Fruit fly (Drosophila melanogaster) whole organism, embryonic: ENCODE data around the gene sloth1.
A peak's percentile ranks its signal among the peaks of the same experiment; 100 is the strongest.

Experiments used
- Ada2b ChIP-seq: fragments of 200-800 bp; sonication (Bioruptor generic); IDR thresholded peaks from 2 replicates; pipeline ENCODE4 v1.3.6; 2022; ENCODE audit warnings: missing biosample characterization, missing genetic modification characterization
- BtbVII ChIP-seq: fragments of 200-800 bp; sonication (Bioruptor generic); optimal IDR thresholded peaks from 3 replicates; lab custom pipeline; 2017; ENCODE audit warnings: missing biosample characterization, mild to moderate bottlenecking, missing genetic modification characterization
- CG10274 ChIP-seq: fragments of 200-800 bp; sonication (Bioruptor generic); optimal IDR thresholded peaks from 3 replicates; lab custom pipeline; 2017; ENCODE audit warnings: missing biosample characterization, mild to moderate bottlenecking, missing genetic modification characterization
- CG12299 ChIP-seq: fragments of 200-800 bp; sonication (Bioruptor generic); optimal IDR thresholded peaks from 2 replicates; lab custom pipeline; 2018; ENCODE audit warnings: missing biosample characterization, mild to moderate bottlenecking, missing genetic modification characterization
- CG13894 ChIP-seq: fragments of 200-800 bp; sonication (Bioruptor generic); optimal IDR thresholded peaks from 3 replicates; lab custom pipeline; 2018; ENCODE audit warnings: missing biosample characterization, mild to moderate bottlenecking, missing genetic modification characterization, moderate library complexity
- CG14965 ChIP-seq: fragments of 200-800 bp; sonication (Bioruptor generic); optimal IDR thresholded peaks from 2 replicates; lab custom pipeline; 2016; ENCODE audit warnings: missing biosample characterization, missing genetic modification characterization, borderline replicate concordance
- CG34376 ChIP-seq: fragments of 200-800 bp; sonication (Bioruptor generic); optimal IDR thresholded peaks from 2 replicates; lab custom pipeline; 2018; ENCODE audit warnings: missing biosample characterization, mild to moderate bottlenecking, missing genetic modification characterization
- CG42726 ChIP-seq: fragments of 200-800 bp; sonication (Bioruptor generic); IDR thresholded peaks from 2 replicates; pipeline ENCODE4 v1.3.6; 2022; ENCODE audit warnings: missing biosample characterization, missing genetic modification characterization; ENCODE audit not compliant: partially characterized antibody
- CG7556 ChIP-seq: fragments of 200-800 bp; sonication (Bioruptor generic); optimal IDR thresholded peaks from 2 replicates; lab custom pipeline; 2017; ENCODE audit warnings: missing biosample characterization, mild to moderate bottlenecking, missing genetic modification characterization
- CG7963 ChIP-seq: fragments of 200-800 bp; sonication (Bioruptor generic); IDR thresholded peaks from 3 replicates; pipeline ENCODE4 v1.3.6; 2022; ENCODE audit warnings: missing biosample characterization, missing genetic modification characterization; ENCODE audit not compliant: partially characterized antibody
- CG8281 ChIP-seq: fragments of 200-800 bp; sonication (Bioruptor generic); optimal IDR thresholded peaks from 2 replicates; lab custom pipeline; 2018; ENCODE audit warnings: missing biosample characterization, mild to moderate bottlenecking, missing genetic modification characterization, moderate library complexity
- D19A ChIP-seq: fragments of 200-800 bp; optimal IDR thresholded peaks from 3 replicates; lab custom pipeline; 2019; ENCODE audit warnings: missing biosample characterization, mild to moderate bottlenecking, missing genetic modification characterization, moderate library complexity
- D19B ChIP-seq: fragments of 200-800 bp; sonication (Bioruptor generic); optimal IDR thresholded peaks from 2 replicates; lab custom pipeline; 2017; ENCODE audit warnings: missing biosample characterization, mild to moderate bottlenecking, missing genetic modification characterization
- Dbx ChIP-seq: fragments of 200-800 bp; sonication (Bioruptor generic); IDR thresholded peaks from 3 replicates; pipeline ENCODE4 v1.3.6; 2022; ENCODE audit warnings: missing biosample characterization, missing genetic modification characterization
- Eip74EF ChIP-seq, 2 experiments: fragments of 200-800 bp in 1 of 2; fragments of >200 bp in 1 of 2; sonication (Bioruptor generic) in 1 of 2; optimal IDR thresholded peaks; 2 replicates each; lab custom pipeline; 2017 to 2019; ENCODE audit warnings: missing biosample characterization in 2 of 2, missing genetic modification characterization in 2 of 2, mild to moderate bottlenecking in 1 of 2, moderate library complexity in 1 of 2
- H2.0 ChIP-seq: fragments of 200-800 bp; sonication (Bioruptor generic); IDR thresholded peaks from 2 replicates; pipeline ENCODE4 v1.3.6; 2022; ENCODE audit warnings: missing biosample characterization, missing genetic modification characterization
- Jarid2 ChIP-seq: fragments of 200-800 bp; sonication (Bioruptor generic); optimal IDR thresholded peaks from 3 replicates; lab custom pipeline; 2017; ENCODE audit warnings: mild to moderate bottlenecking, missing biosample characterization, missing genetic modification reagents, missing genetic modification characterization
- Lim3 ChIP-seq: fragments of 200-800 bp; sonication (Bioruptor generic); IDR thresholded peaks from 2 replicates; pipeline ENCODE4 v1.3.6; 2022; ENCODE audit warnings: missing biosample characterization, missing genetic modification characterization
- Pdp1 ChIP-seq, 2 experiments: fragments of 200-800 bp; sonication (Bioruptor generic); optimal IDR thresholded peaks; 3 replicates each; lab custom pipeline; 2016; ENCODE audit warnings: missing biosample characterization in 2 of 2, missing genetic modification characterization in 2 of 2, mild to moderate bottlenecking in 1 of 2, moderate library complexity in 1 of 2
- Poxn ChIP-seq: fragments of 200-800 bp; sonication (Bioruptor generic); IDR thresholded peaks from 2 replicates; pipeline ENCODE4 v1.3.6; 2022; ENCODE audit warnings: missing biosample characterization, missing genetic modification characterization
- Ssrp ChIP-seq: fragments of 200-800 bp; sonication (Bioruptor generic); optimal IDR thresholded peaks from 2 replicates; lab custom pipeline; 2018; ENCODE audit warnings: missing biosample characterization, mild to moderate bottlenecking, missing genetic modification characterization, moderate library complexity
- Trl ChIP-seq, 3 experiments: fragments of >200 bp in 2 of 3; fragments of 200-800 bp in 1 of 3; sonication (Bioruptor generic) in 1 of 3; optimal IDR thresholded peaks; 2 replicates in 1 of 3; 3 replicates in 2 of 3; lab custom pipeline; 2016 to 2017; ENCODE audit warnings: missing biosample characterization in 1 of 3, missing genetic modification characterization in 1 of 3
- ac ChIP-seq: fragments of 200-800 bp; sonication (Bioruptor generic); optimal IDR thresholded peaks from 3 replicates; lab custom pipeline; 2017; ENCODE audit warnings: missing biosample characterization, mild to moderate bottlenecking, missing genetic modification characterization
- chinmo ChIP-seq: fragments of 200-800 bp; sonication (Bioruptor generic); IDR thresholded peaks from 4 replicates; pipeline ENCODE4 v1.3.6; 2022; ENCODE audit warnings: missing biosample characterization, missing genetic modification characterization; ENCODE audit not compliant: partially characterized antibody
- ci ChIP-seq: fragments of 200-800 bp; sonication (Bioruptor generic); IDR thresholded peaks from 3 replicates; pipeline ENCODE4 v1.3.6; 2022; ENCODE audit warnings: missing biosample characterization, missing genetic modification characterization
- eve ChIP-seq, 2 experiments: fragments of >200 bp; optimal IDR thresholded peaks; 2 replicates each; lab custom pipeline; 2017; ENCODE audit warnings: missing biosample characterization in 2 of 2, missing genetic modification characterization in 2 of 2
- fd102C ChIP-seq: fragments of 200-800 bp; sonication (Bioruptor generic); optimal IDR thresholded peaks from 2 replicates; lab custom pipeline; 2018; ENCODE audit warnings: missing biosample characterization, mild to moderate bottlenecking, missing genetic modification characterization, moderate library complexity
- her ChIP-seq: fragments of 200-800 bp; sonication (Bioruptor generic); optimal IDR thresholded peaks from 2 replicates; lab custom pipeline; 2016; ENCODE audit warnings: missing biosample characterization, missing genetic modification characterization
- lab ChIP-seq: fragments of 200-800 bp; sonication (Bioruptor generic); optimal IDR thresholded peaks from 3 replicates; lab custom pipeline; 2017; ENCODE audit warnings: missing biosample characterization, missing genetic modification characterization, mild to moderate bottlenecking, moderate library complexity, missing genetic modification reagents
- lov ChIP-seq, 2 experiments: fragments of 200-800 bp in 1 of 2; fragments of >200 bp in 1 of 2; sonication (Bioruptor generic) in 1 of 2; IDR thresholded peaks in 1 of 2; optimal IDR thresholded peaks in 1 of 2; 2 replicates in 1 of 2; 3 replicates in 1 of 2; pipeline versions ENCODE4 v1.3.6 to Lab custom; 2017 to 2022; ENCODE audit warnings: missing biosample characterization in 1 of 2, missing genetic modification characterization in 1 of 2
- mirr ChIP-seq: fragments of 200-800 bp; sonication (Bioruptor generic); optimal IDR thresholded peaks from 3 replicates; lab custom pipeline; 2018; ENCODE audit warnings: missing biosample characterization, mild to moderate bottlenecking, missing genetic modification characterization
- oc ChIP-seq: fragments of 200-800 bp; sonication (Bioruptor generic); optimal IDR thresholded peaks from 2 replicates; lab custom pipeline; 2018; ENCODE audit warnings: missing biosample characterization, mild to moderate bottlenecking, missing genetic modification characterization, moderate library complexity
- org-1 ChIP-seq: fragments of 200-800 bp; sonication (Bioruptor generic); optimal IDR thresholded peaks from 2 replicates; lab custom pipeline; 2017; ENCODE audit warnings: missing biosample characterization, missing genetic modification characterization
- pfk ChIP-seq: fragments of 200-800 bp; sonication (Bioruptor generic); optimal IDR thresholded peaks from 2 replicates; lab custom pipeline; 2018; ENCODE audit warnings: missing biosample characterization, mild to moderate bottlenecking, missing genetic modification characterization, moderate library complexity
- row ChIP-seq: fragments of 200-800 bp; sonication (Bioruptor generic); IDR thresholded peaks from 3 replicates; pipeline ENCODE4 v1.3.6; 2022; ENCODE audit warnings: missing biosample characterization, missing genetic modification characterization
- sens ChIP-seq: fragments of 200-800 bp; sonication (Bioruptor generic); peaks from one replicate; lab custom pipeline; 2016; ENCODE audit warnings: missing biosample characterization, missing genetic modification characterization
- sug ChIP-seq: fragments of 200-800 bp; optimal IDR thresholded peaks from 2 replicates; lab custom pipeline; 2019; ENCODE audit warnings: missing biosample characterization, mild to moderate bottlenecking, missing genetic modification characterization, moderate library complexity

The sloth1 gene

DNA sequence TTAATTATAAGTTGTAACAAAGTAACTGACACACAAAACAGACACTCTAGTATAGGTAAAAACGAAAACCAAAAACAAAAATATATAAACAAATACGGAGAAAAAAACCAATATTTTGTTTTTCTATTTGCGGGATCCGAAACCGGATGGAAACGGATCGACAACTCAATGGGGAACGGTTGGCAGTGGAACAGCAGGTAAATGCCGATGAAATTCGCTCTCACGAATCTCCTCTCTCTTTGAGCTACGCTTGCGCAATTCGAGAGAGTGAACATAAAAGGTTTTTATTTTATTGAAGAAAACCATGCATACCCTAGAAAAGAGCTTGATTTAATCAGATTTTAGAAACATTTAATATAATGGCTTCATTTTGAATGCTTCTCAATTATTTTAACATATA is 24.1 kb upstream of the sloth1 start:
- TF ChIP-seq Eip74EF (GFP tag; optimal IDR thresholded peaks at IDR 0.05; lab: Kevin White, UChicago) (no peak), chinmo (GFP tag; lab: Robert Waterston, UW) (0 out of 4 replicates have a peak, but pooled peaks have one; percentile 47), sens (GFP tag; lab: Kevin White, UChicago) (peak; percentile 77), lov (optimal IDR thresholded peaks at IDR 0.05; lab: Kevin White, UChicago) (no peak), lov (GFP tag; IDR thresholded peaks at IDR 0.05; lab: Robert Waterston, UW) (no peak), Trl (optimal IDR thresholded peaks at IDR 0.05; lab: Kevin White, UChicago) (peak; percentile 58 to 72), Trl (GFP tag; optimal IDR thresholded peaks at IDR 0.05; lab: Kevin White, UChicago) (no peak), pfk (GFP tag; lab: Kevin White, UChicago) (peak; percentile 98), lab (no peak), Jarid2 (GFP tag; lab: Kevin White, UChicago) (no peak), Pdp1 (GFP tag; optimal IDR thresholded peaks at IDR 0.05; lab: Kevin White, UChicago) (peak in 1 of 2 experiments; percentile 51), Lim3 (GFP tag; lab: Robert Waterston, UW) (no peak), D19B (GFP tag; lab: Kevin White, UChicago) (peak; percentile 81), ci (no peak), CG10274 (GFP tag; lab: Kevin White, UChicago) (no peak), Dbx (GFP tag; lab: Robert Waterston, UW) (no peak), CG14965 (GFP tag; lab: Kevin White, UChicago) (no peak), CG7963 (no peak), row (GFP tag; lab: Robert Waterston, UW) (peak; percentile 18; the same call in 1 of the 3 replicates)
- TF ChIP-seq, all 482 proteins: peak for 7

DNA sequence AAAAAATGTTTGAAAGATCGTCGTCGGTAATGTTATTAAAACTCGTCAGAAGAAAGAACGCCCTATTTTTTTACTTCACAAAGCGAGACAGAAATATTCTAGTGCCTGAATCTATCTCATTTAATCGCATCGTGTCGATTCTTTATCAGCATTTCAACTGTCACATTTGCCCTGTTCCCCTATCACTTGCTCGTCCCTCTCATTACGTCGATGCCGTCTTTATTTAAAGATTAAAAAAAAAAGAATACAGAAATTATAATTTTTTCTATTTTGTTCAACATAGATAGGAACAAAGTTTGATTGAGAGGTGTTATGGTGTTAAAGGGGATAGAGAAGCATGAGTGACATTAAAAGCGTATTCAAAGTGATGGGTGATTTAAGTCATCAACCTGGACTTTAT is 23.1 kb upstream of the sloth1 start:
- TF ChIP-seq eve (GFP tag; optimal IDR thresholded peaks at IDR 0.05; lab: Kevin White, UChicago) (peak in 1 of 2 experiments; percentile 26), D19A (tag; lab: Kevin White, UChicago) (peak; percentile 13), CG42726 (GFP tag; lab: Robert Waterston, UW) (no peak), ac (no peak), H2.0 (GFP tag; lab: Robert Waterston, UW) (no peak), Poxn (GFP tag; lab: Robert Waterston, UW) (no peak), CG8281 (no peak), oc (tag; lab: Kevin White, UChicago) (no peak), CG34376 (GFP tag; lab: Kevin White, UChicago) (peak; percentile 11), CG13894 (tag; lab: Kevin White, UChicago) (no peak), Ssrp (tag; lab: Kevin White, UChicago) (no peak), org-1 (GFP tag; lab: Kevin White, UChicago) (no peak), fd102C (GFP tag; lab: Kevin White, UChicago) (no peak), mirr (GFP tag; lab: Kevin White, UChicago) (no peak), CG12299 (no peak), her (no peak), sug (tag; lab: Kevin White, UChicago) (peak; percentile 12), BtbVII (GFP tag; lab: Kevin White, UChicago) (no peak), CG7556 (GFP tag; lab: Kevin White, UChicago) (no peak), Ada2b (GFP tag; lab: Robert Waterston, UW) (no peak)
